Fruit fly (Drosophila melanogaster) whole organism, wandering third instar larva: ENCODE results near the gene Akap200.

Experiments
- Abd-B ChIP-seq: fragments of >200 bp; optimal IDR thresholded peaks from 2 replicates; lab custom pipeline; 2017; ENCODE audit warnings: missing biosample characterization, missing genetic modification characterization
- CG32264 ChIP-seq: fragments of 200-800 bp; sonication (Bioruptor generic); optimal IDR thresholded peaks from 2 replicates; lab custom pipeline; 2016; ENCODE audit warnings: missing biosample characterization, missing genetic modification characterization
- CG9705 ChIP-seq: fragments of 200-800 bp; sonication (Bioruptor generic); optimal IDR thresholded peaks from 2 replicates; lab custom pipeline; 2018; ENCODE audit warnings: missing biosample characterization, mild to moderate bottlenecking, missing genetic modification characterization
- CrebA ChIP-seq: fragments of 200-800 bp; sonication (Bioruptor generic); optimal IDR thresholded peaks from 2 replicates; lab custom pipeline; 2016; ENCODE audit warnings: missing biosample characterization, mild to moderate bottlenecking, missing genetic modification characterization, borderline replicate concordance
- Dfd ChIP-seq: fragments of >200 bp; optimal IDR thresholded peaks from 2 replicates; lab custom pipeline; 2017; ENCODE audit warnings: missing biosample characterization, missing genetic modification characterization
- Dif ChIP-seq: fragments of 200-275, 200-300 bp; sonication (Bioruptor generic); optimal IDR thresholded peaks from 2 replicates; lab custom pipeline; 2018; ENCODE audit warnings: missing biosample characterization, missing genetic modification characterization; ENCODE audit not compliant: partially characterized antibody
- GATAd ChIP-seq: sonication (Bioruptor generic); optimal IDR thresholded peaks from 2 replicates; lab custom pipeline; 2016; ENCODE audit warnings: missing biosample characterization, missing genetic modification characterization
- HLH106 ChIP-seq: fragments of 200-800 bp; optimal IDR thresholded peaks from 3 replicates; lab custom pipeline; 2019; ENCODE audit warnings: missing biosample characterization, mild to moderate bottlenecking, missing genetic modification characterization, moderate library complexity
- Hnf4 ChIP-seq: fragments of 200-800 bp; sonication (Bioruptor generic); optimal IDR thresholded peaks from 2 replicates; lab custom pipeline; 2016; ENCODE audit warnings: missing biosample characterization, mild to moderate bottlenecking, missing genetic modification characterization
- Hr78 ChIP-seq: fragments of >200 bp; optimal IDR thresholded peaks from 2 replicates; lab custom pipeline; 2017; ENCODE audit warnings: missing biosample characterization, missing genetic modification characterization
- Hr83 ChIP-seq: fragments of 200-300 bp; sonication (Bioruptor generic); optimal IDR thresholded peaks from 2 replicates; lab custom pipeline; 2016; ENCODE audit warnings: missing biosample characterization, mild to moderate bottlenecking, missing genetic modification characterization, moderate library complexity; ENCODE audit not compliant: poor library complexity, severe bottlenecking
- Jra ChIP-seq: sonication (Bioruptor generic); optimal IDR thresholded peaks from 2 replicates; lab custom pipeline; 2016; ENCODE audit warnings: missing biosample characterization, missing genetic modification characterization
- Mio ChIP-seq: sonication (Bioruptor generic); optimal IDR thresholded peaks from 2 replicates; lab custom pipeline; 2016; ENCODE audit warnings: missing biosample characterization, missing genetic modification characterization
- Myc ChIP-seq: fragments of >200 bp; optimal IDR thresholded peaks from 2 replicates; lab custom pipeline; 2017
- N ChIP-seq: fragments of >200 bp; optimal IDR thresholded peaks from 2 replicates; lab custom pipeline; 2018; ENCODE audit warnings: missing biosample characterization, missing external identifiers, missing genetic modification characterization
- OdsH ChIP-seq: fragments of 200-800 bp; sonication (Bioruptor generic); optimal IDR thresholded peaks from 2 replicates; lab custom pipeline; 2016; ENCODE audit warnings: missing biosample characterization, mild to moderate bottlenecking, missing genetic modification characterization
- Rel ChIP-seq, 2 experiments: fragments of 200-800 bp; sonication (Bioruptor generic) in 1 of 2; optimal IDR thresholded peaks; 2 replicates in 1 of 2; 3 replicates in 1 of 2; lab custom pipeline; 2016 to 2019; ENCODE audit warnings: mild to moderate bottlenecking in 2 of 2, missing biosample characterization in 2 of 2, missing genetic modification characterization in 2 of 2, moderate library complexity in 1 of 2
- Sp1 ChIP-seq: fragments of 200-800 bp; sonication (Bioruptor generic); optimal IDR thresholded peaks from 3 replicates; lab custom pipeline; 2019; ENCODE audit warnings: missing biosample characterization, mild to moderate bottlenecking, missing genetic modification characterization, moderate library complexity
- Vsx2 ChIP-seq: fragments of 200-300, 225-300 bp; sonication (Bioruptor generic); optimal IDR thresholded peaks from 2 replicates; lab custom pipeline; 2018; ENCODE audit warnings: missing biosample characterization, missing genetic modification characterization; ENCODE audit not compliant: partially characterized antibody
- br ChIP-seq: fragments of 200-800 bp; sonication (Bioruptor generic); optimal IDR thresholded peaks from 2 replicates; lab custom pipeline; 2016; ENCODE audit warnings: missing biosample characterization, missing genetic modification characterization
- brk ChIP-seq: fragments of 200-800 bp; sonication (Bioruptor generic); optimal IDR thresholded peaks from 2 replicates; lab custom pipeline; 2016; ENCODE audit warnings: missing biosample characterization, mild to moderate bottlenecking, missing genetic modification characterization
- dl ChIP-seq, 2 experiments: fragments of 175-275, 200-275 bp in 1 of 2; fragments of 200-275 bp in 1 of 2; sonication (Bioruptor generic); optimal IDR thresholded peaks; lab custom pipeline; 2018; ENCODE audit warnings: mild to moderate bottlenecking in 2 of 2, missing biosample characterization in 2 of 2, missing genetic modification characterization in 2 of 2, moderate library complexity in 2 of 2; ENCODE audit not compliant: partially characterized antibody in 2 of 2, insufficient read depth in 1 of 2
- dmrt93B ChIP-seq: fragments of 200-800 bp; sonication (Bioruptor generic); optimal IDR thresholded peaks from 2 replicates; lab custom pipeline; 2018; ENCODE audit warnings: missing biosample characterization, mild to moderate bottlenecking, missing genetic modification characterization
- dsf ChIP-seq: sonication (Bioruptor generic); optimal IDR thresholded peaks from 2 replicates; lab custom pipeline; 2016; ENCODE audit warnings: missing biosample characterization, missing genetic modification characterization, borderline replicate concordance
- ey ChIP-seq: fragments of 200-800 bp; sonication (Bioruptor generic); optimal IDR thresholded peaks from 2 replicates; lab custom pipeline; 2016; ENCODE audit warnings: missing biosample characterization, missing genetic modification characterization
- foxo ChIP-seq, 2 experiments: fragments of 200-800 bp; sonication (Bioruptor generic); optimal IDR thresholded peaks; 2 replicates in 1 of 2; 3 replicates in 1 of 2; lab custom pipeline; 2016 to 2017; ENCODE audit warnings: missing biosample characterization in 2 of 2, missing genetic modification characterization in 2 of 2
- fru ChIP-seq: fragments of 200-800 bp; sonication (Bioruptor generic); optimal IDR thresholded peaks from 3 replicates; lab custom pipeline; 2016; ENCODE audit warnings: missing biosample characterization, mild to moderate bottlenecking, missing genetic modification characterization
- h ChIP-seq: fragments of 200-800 bp; sonication (Bioruptor generic); optimal IDR thresholded peaks from 3 replicates; lab custom pipeline; 2016; ENCODE audit warnings: missing biosample characterization, mild to moderate bottlenecking, missing genetic modification characterization
- jim ChIP-seq: fragments of 175-275, 200-325 bp; sonication (Bioruptor generic); optimal IDR thresholded peaks from 2 replicates; lab custom pipeline; 2016; ENCODE audit warnings: missing biosample characterization, mild to moderate bottlenecking, missing genetic modification characterization
- lola ChIP-seq: fragments of >200 bp; optimal IDR thresholded peaks from 2 replicates; lab custom pipeline; 2017; ENCODE audit warnings: missing biosample characterization, missing genetic modification characterization
- pan ChIP-seq: fragments of >200 bp; optimal IDR thresholded peaks from 2 replicates; lab custom pipeline; 2017
- psq ChIP-seq: fragments of 200-800 bp; sonication (Bioruptor generic); optimal IDR thresholded peaks from 3 replicates; lab custom pipeline; 2017; ENCODE audit warnings: missing biosample characterization, mild to moderate bottlenecking, missing genetic modification characterization, moderate library complexity
- rgr ChIP-seq: fragments of 200-800 bp; sonication (Bioruptor generic); optimal IDR thresholded peaks from 3 replicates; lab custom pipeline; 2016; ENCODE audit warnings: missing biosample characterization, mild to moderate bottlenecking, missing genetic modification characterization
- sage ChIP-seq: fragments of 200-800 bp; sonication (Bioruptor generic); optimal IDR thresholded peaks from 2 replicates; lab custom pipeline; 2016; ENCODE audit warnings: missing biosample characterization, mild to moderate bottlenecking, missing genetic modification characterization
- sv ChIP-seq: fragments of 200-800 bp; sonication (Bioruptor generic); optimal IDR thresholded peaks from 3 replicates; lab custom pipeline; 2016; ENCODE audit warnings: missing biosample characterization, missing genetic modification characterization
- tai ChIP-seq: sonication (Bioruptor generic); optimal IDR thresholded peaks from 2 replicates; lab custom pipeline; 2016; ENCODE audit warnings: missing biosample characterization, missing genetic modification characterization
- usp ChIP-seq: fragments of >200 bp; optimal IDR thresholded peaks from 2 replicates; lab custom pipeline; 2017; ENCODE audit warnings: missing biosample characterization, missing genetic modification characterization
- woc ChIP-seq: sonication (Bioruptor generic); optimal IDR thresholded peaks from 2 replicates; lab custom pipeline; 2016; ENCODE audit warnings: missing biosample characterization, mild to moderate bottlenecking, missing genetic modification characterization

Akap200 gene

dm6 chr2L:8374235-8374634 lies 41.3 kb upstream of the Akap200 start, which contains the start of gene Wdr82:
TSS of gene Wdr82 (plus strand) at chr2L:8374461.
- no peak for TF ChIP-seq CG9705 (GFP tag; lab: Kevin White, UChicago)
- TF ChIP-seq Mio = no peak
- no peak for TF ChIP-seq HLH106 (tag; lab: Kevin White, UChicago)
- no peak for TF ChIP-seq tai (GFP tag; lab: Kevin White, UChicago)
- no peak for TF ChIP-seq lola
- TF ChIP-seq sage (GFP tag; lab: Kevin White, UChicago) = no peak
- no peak for TF ChIP-seq Hr83
- TF ChIP-seq dl (GFP tag; optimal IDR thresholded peaks at IDR 0.05; lab: Kevin White, UChicago; ENCODE audit: insufficient read depth in 1 of 2, partially characterized antibody in 2 of 2) = no peak
- TF ChIP-seq Dif (GFP tag; lab: Kevin White, UChicago) = no peak
- no peak for TF ChIP-seq Vsx2 (GFP tag; lab: Kevin White, UChicago)
- no peak for TF ChIP-seq OdsH (GFP tag; lab: Kevin White, UChicago)
- no peak for TF ChIP-seq br (GFP tag; lab: Kevin White, UChicago)
- TF ChIP-seq Dfd = no peak
- no peak for TF ChIP-seq pan
- TF ChIP-seq, all 38 proteins: peak for 0

dm6 chr2L:8376717-8377116 lies 38.8 kb upstream of the Akap200 start, which contains the start of the genes CG13390 and CG17294:
TSS of gene CG13390 (minus strand) at chr2L:8376797.
TSS of gene CG17294 (plus strand) at chr2L:8377035.
- TF ChIP-seq Vsx2 (GFP tag; lab: Kevin White, UChicago) (no peak), ey (GFP tag; lab: Kevin White, UChicago) (peak; percentile 97), fru (GFP tag; lab: Kevin White, UChicago) (peak; percentile 99), N (GFP tag; lab: Kevin White, UChicago) (no peak), Mio (peak; percentile 85), OdsH (GFP tag; lab: Kevin White, UChicago) (peak; percentile 99), GATAd (peak; percentile 95), tai (GFP tag; lab: Kevin White, UChicago) (no peak), h (GFP tag; lab: Kevin White, UChicago) (peak; percentile 100), Myc (lab: Kevin White, UChicago) (no peak), CrebA (GFP tag; lab: Kevin White, UChicago) (no peak), br (GFP tag; lab: Kevin White, UChicago) (peak; percentile 97), Hr78 (GFP tag; lab: Kevin White, UChicago) (no peak), woc (GFP tag; lab: Kevin White, UChicago) (peak; percentile 95), pan (no peak), HLH106 (tag; lab: Kevin White, UChicago) (peak; percentile 100), Hnf4 (peak; percentile 99), Dif (GFP tag; lab: Kevin White, UChicago) (no peak), Dfd (no peak), dl (GFP tag; optimal IDR thresholded peaks at IDR 0.05; lab: Kevin White, UChicago; ENCODE audit: insufficient read depth in 1 of 2, partially characterized antibody in 2 of 2) (no peak), Hr83 (peak; percentile 83), usp (no peak), dsf (peak; percentile 96), Rel (GFP tag; optimal IDR thresholded peaks at IDR 0.05; lab: Kevin White, UChicago) (peak; percentile 97), Rel (tag; optimal IDR thresholded peaks at IDR 0.05; lab: Kevin White, UChicago) (peak; percentile 95), Abd-B (GFP tag; lab: Kevin White, UChicago) (no peak), psq (GFP tag; lab: Kevin White, UChicago) (peak; percentile 99), sage (GFP tag; lab: Kevin White, UChicago) (peak; percentile 98), foxo (GFP tag; optimal IDR thresholded peaks at IDR 0.05; lab: Kevin White, UChicago) (peak; percentile 87 to 100), jim (GFP tag; lab: Kevin White, UChicago) (peak; percentile 89), CG9705 (GFP tag; lab: Kevin White, UChicago) (peak; percentile 99), Jra (GFP tag; lab: Kevin White, UChicago) (peak; percentile 98), dmrt93B (peak; percentile 99), brk (GFP tag; lab: Kevin White, UChicago) (peak; percentile 99), CG32264 (GFP tag; lab: Kevin White, UChicago) (peak; percentile 95), lola (no peak), sv (GFP tag; lab: Kevin White, UChicago) (peak; percentile 98), rgr (GFP tag; lab: Kevin White, UChicago) (peak; percentile 100), Sp1 (GFP tag; lab: Kevin White, UChicago) (peak; percentile 100)
- TF ChIP-seq, all 38 proteins: peak for 25
